1 fruit fly cellular context compared by ENCODE assay signal in genomic region chr2L:17378767-17379301, dm6.
TF ChIP-seq lines count a peak whose summit lies in the region.

No protein-coding gene starts in this region.

TF ChIP-seq in whole organism, embryonic, 481 proteins besides CTCF, POLR2A, EP300 and RAD21 (continued from another document and continues in another):
- TF ChIP-seq Deaf1 (tag; optimal IDR thresholded peaks at IDR 0.05; lab: Kevin White, UChicago) = peak; percentile 68
- TF ChIP-seq dysf (GFP tag; IDR thresholded peaks at IDR 0.05; lab: Robert Waterston, UW) = peak; percentile 94
- peak; percentile 89 for TF ChIP-seq CG17568 (GFP tag; optimal IDR thresholded peaks at IDR 0.05; lab: Kevin White, UChicago)
- peak; percentile 98 for TF ChIP-seq kni (GFP tag; optimal IDR thresholded peaks at IDR 0.05; lab: Kevin White, UChicago)
- TF ChIP-seq CG7839 (tag; optimal IDR thresholded peaks at IDR 0.05; lab: Kevin White, UChicago) = peak; percentile 96
- TF ChIP-seq toy (GFP tag; IDR thresholded peaks at IDR 0.05; lab: Robert Waterston, UW) = peak; percentile 76
- TF ChIP-seq hbn (GFP tag; IDR thresholded peaks at IDR 0.05; lab: Robert Waterston, UW; ENCODE audit: partially characterized antibody) = no peak
- TF ChIP-seq pros (GFP tag; optimal IDR thresholded peaks at IDR 0.05; lab: Kevin White, UChicago) = peak; percentile 68
- TF ChIP-seq Mes4 (GFP tag; optimal IDR thresholded peaks at IDR 0.05; lab: Kevin White, UChicago) = peak; percentile 83
- TF ChIP-seq her (GFP tag; optimal IDR thresholded peaks at IDR 0.05; lab: Kevin White, UChicago) = peak; percentile 95
- TF ChIP-seq nerfin-1 (tag; optimal IDR thresholded peaks at IDR 0.05; lab: Kevin White, UChicago) = peak; percentile 97
- peak; percentile 83 for TF ChIP-seq CG11560 (tag; IDR thresholded peaks at IDR 0.05; lab: Robert Waterston, UW)
- TF ChIP-seq CG12071 (GFP tag; optimal IDR thresholded peaks at IDR 0.05; lab: Kevin White, UChicago) = peak; percentile 98
- peak; percentile 99 for TF ChIP-seq CG7271 (tag; optimal IDR thresholded peaks at IDR 0.05; lab: Kevin White, UChicago)
- peak; percentile 94 for TF ChIP-seq CG2889 (GFP tag; IDR thresholded peaks at IDR 0.05; lab: Robert Waterston, UW)
- TF ChIP-seq H2.0 (GFP tag; IDR thresholded peaks at IDR 0.05; lab: Robert Waterston, UW) = peak; percentile 95
- TF ChIP-seq Nf-YC (tag; optimal IDR thresholded peaks at IDR 0.05; lab: Kevin White, UChicago) = peak; percentile 83
- peak; percentile 33 to 82 for TF ChIP-seq insv (GFP tag; optimal IDR thresholded peaks at IDR 0.05; lab: Kevin White, UChicago)
- peak; percentile 79 for TF ChIP-seq CG7928 (GFP tag; optimal IDR thresholded peaks at IDR 0.05; lab: Kevin White, UChicago)
- peak; percentile 94 for TF ChIP-seq CG12744 (GFP tag; optimal IDR thresholded peaks at IDR 0.05; lab: Kevin White, UChicago)
- TF ChIP-seq Hsf (GFP tag; optimal IDR thresholded peaks at IDR 0.05; lab: Kevin White, UChicago) = peak; percentile 95
- TF ChIP-seq CG33213 (GFP tag; optimal IDR thresholded peaks at IDR 0.05; lab: Kevin White, UChicago) = peak; percentile 99
- TF ChIP-seq CG10147 (GFP tag; optimal IDR thresholded peaks at IDR 0.05; lab: Kevin White, UChicago) = peak; percentile 95
- TF ChIP-seq CG8281 (tag; optimal IDR thresholded peaks at IDR 0.05; lab: Kevin White, UChicago) = peak; percentile 91
- peak; percentile 93 for TF ChIP-seq pum (GFP tag; optimal IDR thresholded peaks at IDR 0.05; lab: Kevin White, UChicago)
- peak; percentile 97 for TF ChIP-seq Dad (GFP tag; optimal IDR thresholded peaks at IDR 0.05; lab: Kevin White, UChicago)
- TF ChIP-seq nerfin-2 (GFP tag; IDR thresholded peaks at IDR 0.05; lab: Robert Waterston, UW; ENCODE audit: partially characterized antibody) = no peak
- TF ChIP-seq CG4328 (GFP tag; optimal IDR thresholded peaks at IDR 0.05; lab: Kevin White, UChicago) = peak; percentile 97
- no peak for TF ChIP-seq Doc3 (GFP tag; IDR thresholded peaks at IDR 0.05; lab: Robert Waterston, UW; ENCODE audit: partially characterized antibody)
- TF ChIP-seq h (optimal IDR thresholded peaks at IDR 0.05; lab: Kevin White, UChicago) = no peak
- peak; percentile 93 for TF ChIP-seq CG11504 (tag; optimal IDR thresholded peaks at IDR 0.05; lab: Kevin White, UChicago)
- peak; percentile 91 for TF ChIP-seq CG12236 (GFP tag; optimal IDR thresholded peaks at IDR 0.05; lab: Kevin White, UChicago)
- TF ChIP-seq sens-2 (GFP tag; IDR thresholded peaks at IDR 0.05; lab: Robert Waterston, UW) = peak; percentile 80
- no peak for TF ChIP-seq usp (GFP tag; optimal IDR thresholded peaks at IDR 0.05; lab: Kevin White, UChicago)
- peak; percentile 99 for TF ChIP-seq MTF-1 (GFP tag; optimal IDR thresholded peaks at IDR 0.05; lab: Kevin White, UChicago; ENCODE audit: borderline replicate concordance)
- TF ChIP-seq CoRest (tag; optimal IDR thresholded peaks at IDR 0.05; lab: Kevin White, UChicago) = peak; percentile 97
- TF ChIP-seq exex (tag; optimal IDR thresholded peaks at IDR 0.05; lab: Kevin White, UChicago) = peak; percentile 84
- TF ChIP-seq CG18599 (GFP tag; optimal IDR thresholded peaks at IDR 0.05; lab: Kevin White, UChicago) = peak; percentile 98
- peak; percentile 99 for TF ChIP-seq lab (GFP tag; optimal IDR thresholded peaks at IDR 0.05; lab: Kevin White, UChicago)
- TF ChIP-seq CG12659 (GFP tag; optimal IDR thresholded peaks at IDR 0.05; lab: Kevin White, UChicago) = peak; percentile 95
- peak; percentile 99 for TF ChIP-seq Max (GFP tag; optimal IDR thresholded peaks at IDR 0.05; lab: Kevin White, UChicago)
- peak; percentile 98 for TF ChIP-seq CG14710 (tag; optimal IDR thresholded peaks at IDR 0.05; lab: Kevin White, UChicago)
- TF ChIP-seq eyg (GFP tag; optimal IDR thresholded peaks at IDR 0.05; lab: Kevin White, UChicago) = peak; percentile 98
- TF ChIP-seq CG16863 (GFP tag; optimal IDR thresholded peaks at IDR 0.05; lab: Kevin White, UChicago) = peak; percentile 92
- peak; percentile 93; the same call in 2 of the 3 replicates for TF ChIP-seq CG2199 (GFP tag; IDR thresholded peaks at IDR 0.05; lab: Robert Waterston, UW)
- TF ChIP-seq CG3726 (GFP tag; IDR thresholded peaks at IDR 0.05; lab: Robert Waterston, UW) = peak; percentile 92
- peak; percentile 94 for TF ChIP-seq CG6683 (GFP tag; optimal IDR thresholded peaks at IDR 0.05; lab: Kevin White, UChicago)
- peak; percentile 89 for TF ChIP-seq Drgx (GFP tag; IDR thresholded peaks at IDR 0.05; lab: Robert Waterston, UW)
- TF ChIP-seq Lpt (GFP tag; optimal IDR thresholded peaks at IDR 0.05; lab: Kevin White, UChicago) = no peak
- peak; percentile 78 for TF ChIP-seq Adf1 (GFP tag; IDR thresholded peaks at IDR 0.05; lab: Robert Waterston, UW)
- TF ChIP-seq CG1832 (GFP tag; optimal IDR thresholded peaks at IDR 0.05; lab: Kevin White, UChicago) = no peak
- peak; percentile 96 for TF ChIP-seq ERR (GFP tag; optimal IDR thresholded peaks at IDR 0.05; lab: Kevin White, UChicago)
- no peak for TF ChIP-seq Dref (GFP tag; IDR thresholded peaks at IDR 0.05; lab: Robert Waterston, UW)
- TF ChIP-seq Taf1 (GFP tag; IDR thresholded peaks at IDR 0.05; lab: Robert Waterston, UW) = peak; percentile 87
- peak; percentile 73 for TF ChIP-seq CG10321 (GFP tag; IDR thresholded peaks at IDR 0.05; lab: Robert Waterston, UW)
- peak; percentile 94 for TF ChIP-seq CG17328 (GFP tag; IDR thresholded peaks at IDR 0.05; lab: Robert Waterston, UW)
- peak; percentile 94 for TF ChIP-seq so (GFP tag; IDR thresholded peaks at IDR 0.05; lab: Robert Waterston, UW)
- no peak for TF ChIP-seq inv (GFP tag; IDR thresholded peaks at IDR 0.05; lab: Robert Waterston, UW; ENCODE audit: partially characterized antibody)
- TF ChIP-seq Hr51 (GFP tag; optimal IDR thresholded peaks at IDR 0.05; lab: Kevin White, UChicago) = peak; percentile 93 to 96
- peak; percentile 93 for TF ChIP-seq CG10209 (GFP tag; optimal IDR thresholded peaks at IDR 0.05; lab: Kevin White, UChicago)
- peak; percentile 92 for TF ChIP-seq CHES-1-like (GFP tag; optimal IDR thresholded peaks at IDR 0.05; lab: Kevin White, UChicago)
- peak; percentile 97 for TF ChIP-seq Neu2 (GFP tag; optimal IDR thresholded peaks at IDR 0.05; lab: Kevin White, UChicago; ENCODE audit: borderline replicate concordance)
- TF ChIP-seq CG8089 (GFP tag; optimal IDR thresholded peaks at IDR 0.05; lab: Kevin White, UChicago) = peak; percentile 88
- peak; percentile 84 for TF ChIP-seq Hey (tag; optimal IDR thresholded peaks at IDR 0.05; lab: Kevin White, UChicago)
- TF ChIP-seq Stat92E (GFP tag; optimal IDR thresholded peaks at IDR 0.05; lab: Kevin White, UChicago) = peak in 1 of 3 experiments; percentile 88
- peak; percentile 96 for TF ChIP-seq CG2712 (tag; optimal IDR thresholded peaks at IDR 0.05; lab: Kevin White, UChicago)
- TF ChIP-seq E2f1 (GFP tag; IDR thresholded peaks at IDR 0.05; lab: Robert Waterston, UW) = peak; percentile 92
- peak; percentile 79 for TF ChIP-seq Nf-YB (GFP tag; optimal IDR thresholded peaks at IDR 0.05; lab: Kevin White, UChicago)
- peak; percentile 95 for TF ChIP-seq CG13624 (GFP tag; optimal IDR thresholded peaks at IDR 0.05; lab: Kevin White, UChicago)
- peak; percentile 91 for TF ChIP-seq CG1529 (GFP tag; optimal IDR thresholded peaks at IDR 0.05; lab: Kevin White, UChicago)
- peak; percentile 85 for TF ChIP-seq Vsx1 (GFP tag; optimal IDR thresholded peaks at IDR 0.05; lab: Kevin White, UChicago)
- TF ChIP-seq pnt (GFP tag; optimal IDR thresholded peaks at IDR 0.05; lab: Kevin White, UChicago) = peak; percentile 96
- peak; percentile 85 for TF ChIP-seq klu (GFP tag; IDR thresholded peaks at IDR 0.05; lab: Robert Waterston, UW)
- TF ChIP-seq Hmx (GFP tag; optimal IDR thresholded peaks at IDR 0.05; lab: Kevin White, UChicago) = peak; percentile 57
- TF ChIP-seq ase (GFP tag; IDR thresholded peaks at IDR 0.05; lab: Robert Waterston, UW) = peak; percentile 88
- peak; percentile 28 to 65 for TF ChIP-seq crp (GFP tag; optimal IDR thresholded peaks at IDR 0.05; lab: Kevin White, UChicago)
- TF ChIP-seq jing (GFP tag; optimal IDR thresholded peaks at IDR 0.05; lab: Kevin White, UChicago) = peak; percentile 81
- peak; percentile 87 for TF ChIP-seq CG7357 (GFP tag; IDR thresholded peaks at IDR 0.05; lab: Robert Waterston, UW)
- peak; percentile 99 for TF ChIP-seq grn (GFP tag; optimal IDR thresholded peaks at IDR 0.05; lab: Kevin White, UChicago)
- no peak for TF ChIP-seq CG42726 (GFP tag; IDR thresholded peaks at IDR 0.05; lab: Robert Waterston, UW; ENCODE audit: partially characterized antibody)
- TF ChIP-seq unpg (GFP tag; optimal IDR thresholded peaks at IDR 0.05; lab: Kevin White, UChicago) = peak; percentile 96
- no peak for TF ChIP-seq Dfd (GFP tag; optimal IDR thresholded peaks at IDR 0.05; lab: Kevin White, UChicago)
- no peak for TF ChIP-seq CG2129 (GFP tag; IDR thresholded peaks at IDR 0.05; lab: Robert Waterston, UW; ENCODE audit: partially characterized antibody)
- TF ChIP-seq CG5953 (GFP tag; IDR thresholded peaks at IDR 0.05; lab: Robert Waterston, UW) = peak; percentile 80
- TF ChIP-seq CG13424 (tag; optimal IDR thresholded peaks at IDR 0.05; lab: Kevin White, UChicago) = peak; percentile 96
- peak; percentile 95 for TF ChIP-seq CG17186 (GFP tag; optimal IDR thresholded peaks at IDR 0.05; lab: Kevin White, UChicago)
- TF ChIP-seq Fer2 (tag; optimal IDR thresholded peaks at IDR 0.05; lab: Kevin White, UChicago) = peak; percentile 93
- peak; percentile 98 for TF ChIP-seq Fer3 (tag; optimal IDR thresholded peaks at IDR 0.05; lab: Kevin White, UChicago)
- peak; percentile 99 for TF ChIP-seq caup (GFP tag; optimal IDR thresholded peaks at IDR 0.05; lab: Kevin White, UChicago; ENCODE audit: severe bottlenecking)
- peak; percentile 93 for TF ChIP-seq odd (GFP tag; optimal IDR thresholded peaks at IDR 0.05; lab: Kevin White, UChicago)
- no peak for TF ChIP-seq hb (GFP tag; IDR thresholded peaks at IDR 0.05; lab: Robert Waterston, UW; ENCODE audit: partially characterized antibody)
- TF ChIP-seq CG30431 (GFP tag; optimal IDR thresholded peaks at IDR 0.05; lab: Kevin White, UChicago) = peak; percentile 93
- TF ChIP-seq pho (GFP tag; optimal IDR thresholded peaks at IDR 0.05; lab: Kevin White, UChicago) = peak; percentile 94
- peak; percentile 98 for TF ChIP-seq sqz (GFP tag; optimal IDR thresholded peaks at IDR 0.05; lab: Kevin White, UChicago)
- no peak for TF ChIP-seq cad (GFP tag; optimal IDR thresholded peaks at IDR 0.05; lab: Kevin White, UChicago)
- peak; percentile 84 for TF ChIP-seq CG10431 (GFP tag; optimal IDR thresholded peaks at IDR 0.05; lab: Kevin White, UChicago)
- TF ChIP-seq Kr (GFP tag; optimal IDR thresholded peaks at IDR 0.05; lab: Kevin White, UChicago) = peak; percentile 40
- peak; percentile 95 for TF ChIP-seq otp (GFP tag; IDR thresholded peaks at IDR 0.05; lab: Robert Waterston, UW)
- peak in 1 of 2 experiments; percentile 76 for TF ChIP-seq Hr78 (GFP tag; optimal IDR thresholded peaks at IDR 0.05; lab: Kevin White, UChicago)
- TF ChIP-seq az2 (GFP tag; optimal IDR thresholded peaks at IDR 0.05; lab: Kevin White, UChicago) = peak; percentile 94
- peak; percentile 93 for TF ChIP-seq seq (GFP tag; IDR thresholded peaks at IDR 0.05; lab: Robert Waterston, UW)
- TF ChIP-seq CG5180 (GFP tag; optimal IDR thresholded peaks at IDR 0.05; lab: Kevin White, UChicago) = peak; percentile 92
- TF ChIP-seq CG15696 (tag; optimal IDR thresholded peaks at IDR 0.05; lab: Kevin White, UChicago) = peak; percentile 100
- peak in 1 of 3 experiments; percentile 93 for TF ChIP-seq lola (GFP tag; optimal IDR thresholded peaks at IDR 0.05; lab: Kevin White, UChicago)
- TF ChIP-seq Asciz (GFP tag; optimal IDR thresholded peaks at IDR 0.05; lab: Kevin White, UChicago) = peak; percentile 99
- TF ChIP-seq Bteb2 (GFP tag; optimal IDR thresholded peaks at IDR 0.05; lab: Kevin White, UChicago) = peak; percentile 93
- TF ChIP-seq D (optimal IDR thresholded peaks at IDR 0.05; lab: Kevin White, UChicago) = no peak
- TF ChIP-seq D (GFP tag; optimal IDR thresholded peaks at IDR 0.05; lab: Kevin White, UChicago) = peak; percentile 98
- TF ChIP-seq CG18011 (GFP tag; optimal IDR thresholded peaks at IDR 0.05; lab: Kevin White, UChicago) = peak; percentile 82
- peak; percentile 96 for TF ChIP-seq CG4707 (GFP tag; optimal IDR thresholded peaks at IDR 0.05; lab: Kevin White, UChicago)
- peak; percentile 69 for TF ChIP-seq Poxn (GFP tag; IDR thresholded peaks at IDR 0.05; lab: Robert Waterston, UW)
- no peak; the same call in 1 of the 2 replicates for TF ChIP-seq dan (GFP tag; IDR thresholded peaks at IDR 0.05; lab: Robert Waterston, UW)
- TF ChIP-seq tio (GFP tag; optimal IDR thresholded peaks at IDR 0.05; lab: Kevin White, UChicago) = peak; percentile 89
- peak; percentile 86 for TF ChIP-seq al (GFP tag; IDR thresholded peaks at IDR 0.05; lab: Robert Waterston, UW)
- TF ChIP-seq CG17385 (GFP tag; optimal IDR thresholded peaks at IDR 0.05; lab: Kevin White, UChicago) = peak; percentile 91
- peak; percentile 87; the same call in 1 of the 2 replicates for TF ChIP-seq CG8765 (GFP tag; IDR thresholded peaks at IDR 0.05; lab: Robert Waterston, UW)
- TF ChIP-seq ab (GFP tag; optimal IDR thresholded peaks at IDR 0.05; lab: Kevin White, UChicago) = peak; percentile 85
- TF ChIP-seq CG33557 (GFP tag; optimal IDR thresholded peaks at IDR 0.05; lab: Kevin White, UChicago) = peak; percentile 93
- TF ChIP-seq fd102C (GFP tag; optimal IDR thresholded peaks at IDR 0.05; lab: Kevin White, UChicago) = peak; percentile 97
- peak; percentile 90 for TF ChIP-seq Ets97D (GFP tag; optimal IDR thresholded peaks at IDR 0.05; lab: Kevin White, UChicago)
- TF ChIP-seq chm (GFP tag; IDR thresholded peaks at IDR 0.05; lab: Robert Waterston, UW) = peak; percentile 96; the same call in 1 of the 2 replicates
- peak; percentile 94 for TF ChIP-seq CG4820 (GFP tag; optimal IDR thresholded peaks at IDR 0.05; lab: Kevin White, UChicago)
- TF ChIP-seq CG14667 (GFP tag; IDR thresholded peaks at IDR 0.05; lab: Robert Waterston, UW) = peak; percentile 90
- TF ChIP-seq pan (optimal IDR thresholded peaks at IDR 0.05; lab: Kevin White, UChicago) = no peak
- peak in 1 of 2 experiments; percentile 97 for TF ChIP-seq pan (GFP tag; optimal IDR thresholded peaks at IDR 0.05 in 1 of 2, IDR thresholded peaks at IDR 0.05 in 1 of 2)
- peak; percentile 94 for TF ChIP-seq CG10565 (GFP tag; optimal IDR thresholded peaks at IDR 0.05; lab: Kevin White, UChicago)
- no peak for TF ChIP-seq vnd (GFP tag; IDR thresholded peaks at IDR 0.05; lab: Robert Waterston, UW; ENCODE audit: partially characterized antibody)
- TF ChIP-seq kah (GFP tag; optimal IDR thresholded peaks at IDR 0.05; lab: Kevin White, UChicago) = peak; percentile 91
- TF ChIP-seq shn (GFP tag; optimal IDR thresholded peaks at IDR 0.05; lab: Kevin White, UChicago) = peak; percentile 89
- TF ChIP-seq Rx (GFP tag; IDR thresholded peaks at IDR 0.05; lab: Robert Waterston, UW) = peak; percentile 80
